Fruit fly (Drosophila melanogaster): Measurements from ENCODE around the gene pths.

dm6 chr2L:21109680-21110079 is 33.3 kb upstream of the pths start:
- TF ChIP-seq CG6792 (GFP tag; optimal IDR thresholded peaks at IDR 0.05) (no peak), CG6854 (GFP tag; optimal IDR thresholded peaks at IDR 0.05) (no peak), Sox102F (GFP tag; optimal IDR thresholded peaks at IDR 0.05) (no peak), CG11294 (GFP tag; IDR thresholded peaks at IDR 0.05) (no peak), CG3919 (GFP tag; optimal IDR thresholded peaks at IDR 0.05) (no peak), ss (GFP tag; optimal IDR thresholded peaks at IDR 0.05) (no peak), fkh (GFP tag; optimal IDR thresholded peaks at IDR 0.05) (no peak), OdsH (GFP tag; optimal IDR thresholded peaks at IDR 0.05) (no peak), Blimp-1 (GFP tag; optimal IDR thresholded peaks at IDR 0.05) (no peak), CG34406 (GFP tag; optimal IDR thresholded peaks at IDR 0.05) (no peak), vri (GFP tag; optimal IDR thresholded peaks at IDR 0.05) (no peak)

All from whole organism, prepupa.